Worm (Caenorhabditis elegans): ENCODE results near the gene skn-1.

Gene skn-1

DNA sequence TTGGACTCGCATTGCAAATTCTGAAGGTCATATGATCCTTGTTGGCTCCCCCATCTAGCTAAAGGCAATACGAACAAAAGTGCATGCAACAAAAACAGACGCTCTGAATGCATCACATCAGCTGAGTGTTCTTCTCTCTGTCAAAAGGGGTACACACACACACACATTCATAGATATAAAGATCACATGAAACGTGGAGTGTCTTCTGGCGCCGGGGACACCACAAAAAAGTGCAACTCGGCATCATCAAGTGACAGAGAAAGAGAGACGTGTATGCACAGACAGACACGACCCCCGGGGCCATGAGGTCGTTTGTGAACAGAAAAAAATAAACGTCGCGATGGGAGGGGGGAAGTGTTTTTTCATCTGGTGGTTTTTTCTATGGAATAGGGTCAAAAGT is 52.8 kb downstream of the skn-1 start (continued):
- 0 out of 2 replicates have a peak, but pooled peaks have one; percentile 45 for TF ChIP-seq B0336.3 (GFP tag; IDR thresholded peaks at IDR 0.05)
- no peak; the same call in 1 of the 2 replicates for TF ChIP-seq C06A6.2 (GFP tag; conservative IDR thresholded peaks at IDR 0.05)
- peak; percentile 41 for TF ChIP-seq pha-4 (tag; optimal IDR thresholded peaks at IDR 0.05)
- peak; percentile 9 for TF ChIP-seq ztf-18 (tag; optimal IDR thresholded peaks at IDR 0.05)
- TF ChIP-seq madf-6 (GFP tag; IDR thresholded peaks at IDR 0.05): no peak
- peak; percentile 15 for TF ChIP-seq atf-7 (tag; optimal IDR thresholded peaks at IDR 0.05)
- peak; percentile 92 for TF ChIP-seq somi-1 (GFP tag; optimal IDR thresholded peaks at IDR 0.05)
- TF ChIP-seq tlf-1 (GFP tag; optimal IDR thresholded peaks at IDR 0.05): no peak
- TF ChIP-seq tbp1 (GFP tag; optimal IDR thresholded peaks at IDR 0.05): peak; percentile 25
- no peak for TF ChIP-seq C17E4.6 (GFP tag; IDR thresholded peaks at IDR 0.05)
- peak; percentile 78 for TF ChIP-seq chd-7 (tag; optimal IDR thresholded peaks at IDR 0.05)
- TF ChIP-seq egl-18 (GFP tag; IDR thresholded peaks at IDR 0.05): no peak
- 0 out of 2 replicates have a peak, but pooled peaks have one; percentile 40 for TF ChIP-seq lin-26 (GFP tag; IDR thresholded peaks at IDR 0.05)

DNA sequence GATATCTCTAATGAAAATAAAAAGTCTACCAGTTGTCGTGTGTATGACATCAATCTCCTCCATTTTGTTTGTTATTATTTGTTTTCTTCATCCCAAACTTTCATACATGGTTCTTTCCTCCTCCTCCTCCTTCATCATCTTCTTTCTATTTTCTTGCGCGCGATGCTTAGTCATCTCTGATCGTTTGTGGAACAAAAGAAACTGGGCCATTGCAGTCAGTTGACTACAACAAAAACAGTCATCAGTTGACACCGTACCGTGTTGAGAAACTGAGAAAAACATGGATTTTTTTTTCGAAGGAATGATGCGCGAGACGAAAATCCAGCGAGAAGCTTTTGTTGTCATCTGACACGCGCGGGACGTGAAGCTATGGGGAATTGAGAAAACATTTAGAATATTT is 55.0 kb downstream of the skn-1 start:
- 0 out of 2 replicates have a peak, but pooled peaks have one; percentile 33 for TF ChIP-seq lir-1 (GFP tag; conservative IDR thresholded peaks at IDR 0.05)
- TF ChIP-seq nhr-27 (tag; optimal IDR thresholded peaks at IDR 0.05): no peak
- TF ChIP-seq ztf-6 (GFP tag; IDR thresholded peaks at IDR 0.05): no peak
- no peak for TF ChIP-seq ccch-3 (GFP tag; optimal IDR thresholded peaks at IDR 0.05)
- no peak for TF ChIP-seq ztf-3 (GFP tag; optimal IDR thresholded peaks at IDR 0.05)
- no peak for TF ChIP-seq rpc-1 (optimal IDR thresholded peaks at IDR 0.05)
- no peak for TF ChIP-seq rpc-1 (tag; optimal IDR thresholded peaks at IDR 0.05)
- peak; percentile 43; the same call in 1 of the 2 replicates for TF ChIP-seq ekl-4 (GFP tag; IDR thresholded peaks at IDR 0.05)
- no peak for TF ChIP-seq repo-1 (tag; optimal IDR thresholded peaks at IDR 0.05)
- TF ChIP-seq athp-1 (tag; optimal IDR thresholded peaks at IDR 0.05): no peak
- no peak for TF ChIP-seq lin-40 (tag; optimal IDR thresholded peaks at IDR 0.05)
- TF ChIP-seq cebp-2 (GFP tag; IDR thresholded peaks at IDR 0.05): no peak
- no peak for TF ChIP-seq Y53F4B.3 (GFP tag; IDR thresholded peaks at IDR 0.05)

DNA sequence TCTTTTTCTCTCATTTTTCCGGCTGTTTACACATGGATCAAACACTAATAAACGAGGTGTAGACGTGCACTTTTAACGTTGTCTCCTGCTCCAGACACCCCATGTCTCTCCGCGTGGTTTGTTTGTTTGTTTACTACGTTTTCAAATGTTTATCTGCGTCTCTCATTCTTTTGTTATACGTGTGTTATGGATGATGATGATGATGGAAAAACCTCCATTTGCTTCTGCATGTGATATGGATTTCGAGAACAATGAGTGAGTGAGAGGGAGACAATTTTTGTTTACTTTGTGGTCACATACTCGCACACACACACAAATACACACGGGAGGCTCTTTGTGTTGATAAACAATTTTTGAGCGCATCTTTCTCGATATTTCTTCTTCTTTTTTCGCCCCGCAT is 55.7 kb downstream of the skn-1 start:
- TF ChIP-seq pbrm-1 (GFP tag; IDR thresholded peaks at IDR 0.05) (peak; percentile 22; the same call in 1 of the 2 replicates), snpc-4 (GFP tag; optimal IDR thresholded peaks at IDR 0.05) (no peak), snpc-4 (tag; optimal IDR thresholded peaks at IDR 0.05) (peak in 2 of 4 experiments; percentile 11 to 45), sdz-38 (tag; optimal IDR thresholded peaks at IDR 0.05) (no peak), chd-7 (tag; optimal IDR thresholded peaks at IDR 0.05) (peak; percentile 30), lin-26 (GFP tag; IDR thresholded peaks at IDR 0.05) (0 out of 2 replicates have a peak, but pooled peaks have one; percentile 23), tbp1 (GFP tag; optimal IDR thresholded peaks at IDR 0.05) (peak; percentile 4), nhr-80 (tag; optimal IDR thresholded peaks at IDR 0.05) (peak; percentile 15), F23B12.7 (tag; optimal IDR thresholded peaks at IDR 0.05; ENCODE audit: insufficient read depth) (no peak), dox-1 (GFP tag; IDR thresholded peaks at IDR 0.05) (peak; percentile 25; the same call in 1 of the 2 replicates), attf-5 (GFP tag; optimal IDR thresholded peaks at IDR 0.05) (peak; percentile 55), ama-1 (optimal IDR thresholded peaks at IDR 0.05) (peak; percentile 44), ama-1 (GFP tag; optimal IDR thresholded peaks at IDR 0.05) (no peak), pha-4 (tag; optimal IDR thresholded peaks at IDR 0.05) (peak; percentile 46), sea-2 (GFP tag; IDR thresholded peaks at IDR 0.05) (no peak), K12H6.12 (tag; optimal IDR thresholded peaks at IDR 0.05) (peak; percentile 62), B0336.3 (GFP tag; IDR thresholded peaks at IDR 0.05) (peak; percentile 28; the same call in 1 of the 2 replicates), unc-130 (GFP tag; optimal IDR thresholded peaks at IDR 0.05) (no peak), cebp-1 (GFP tag; IDR thresholded peaks at IDR 0.05) (no peak), cebp-1 (tag; optimal IDR thresholded peaks at IDR 0.05) (peak; percentile 62), lin-40 (tag; optimal IDR thresholded peaks at IDR 0.05) (peak; percentile 40), somi-1 (GFP tag; optimal IDR thresholded peaks at IDR 0.05) (peak; percentile 44), hmg-1.2 (GFP tag; IDR thresholded peaks at IDR 0.05) (peak; percentile 10; the same call in 1 of the 2 replicates), attf-6 (GFP tag; IDR thresholded peaks at IDR 0.05) (no peak)

Data from whole organism, young adult.